Fruit fly (Drosophila melanogaster) whole organism, embryonic: ENCODE measurements around the gene PIG-T.

ENCODE experiments used
- Atf3 ChIP-seq: fragments of 200-800 bp; sonication (Bioruptor generic); optimal IDR thresholded peaks from 3 replicates; lab custom pipeline; 2016; ENCODE audit warnings: missing biosample characterization, missing genetic modification characterization
- CG10209 ChIP-seq: fragments of 200-800 bp; sonication (Bioruptor generic); optimal IDR thresholded peaks from 3 replicates; lab custom pipeline; 2017; ENCODE audit warnings: missing biosample characterization, mild to moderate bottlenecking, missing genetic modification characterization, missing genetic modification reagents
- CG10543 ChIP-seq: fragments of 200-800 bp; sonication (Bioruptor generic); optimal IDR thresholded peaks from 3 replicates; lab custom pipeline; 2017; ENCODE audit warnings: missing biosample characterization, mild to moderate bottlenecking, missing genetic modification characterization, moderate library complexity
- CG13296 ChIP-seq: fragments of 200-800 bp; sonication (Bioruptor generic); optimal IDR thresholded peaks from 3 replicates; lab custom pipeline; 2018; ENCODE audit warnings: missing biosample characterization, mild to moderate bottlenecking, missing genetic modification characterization
- CG15073 ChIP-seq: fragments of 200-800 bp; sonication (Bioruptor generic); optimal IDR thresholded peaks from 2 replicates; lab custom pipeline; 2016; ENCODE audit warnings: missing biosample characterization, missing genetic modification characterization
- CG15696 ChIP-seq: fragments of 200-800 bp; sonication (Bioruptor generic); optimal IDR thresholded peaks from 2 replicates; lab custom pipeline; 2019; ENCODE audit warnings: missing biosample characterization, mild to moderate bottlenecking, missing genetic modification characterization, moderate library complexity
- CG16813 ChIP-seq: fragments of 200-800 bp; sonication (Bioruptor generic); IDR thresholded peaks from 3 replicates; pipeline ENCODE4 v1.3.6; 2022; ENCODE audit warnings: missing biosample characterization, missing genetic modification characterization; ENCODE audit not compliant: partially characterized antibody
- CG17568 ChIP-seq: fragments of 200-800 bp; sonication (Bioruptor generic); optimal IDR thresholded peaks from 2 replicates; lab custom pipeline; 2018; ENCODE audit warnings: missing biosample characterization, mild to moderate bottlenecking, missing genetic modification characterization, moderate library complexity
- CG33213 ChIP-seq: fragments of 200-800 bp; sonication (Bioruptor generic); optimal IDR thresholded peaks from 3 replicates; lab custom pipeline; 2016; ENCODE audit warnings: missing biosample characterization, missing genetic modification characterization
- CG34224 ChIP-seq: fragments of 200-800 bp; sonication (Bioruptor generic); IDR thresholded peaks from 3 replicates; pipeline ENCODE4 v1.3.6; 2022; ENCODE audit warnings: missing biosample characterization, missing genetic modification characterization; ENCODE audit not compliant: partially characterized antibody
- CG3847 ChIP-seq: fragments of 200-800 bp; sonication (Bioruptor generic); IDR thresholded peaks from 2 replicates; pipeline ENCODE4 v1.3.6; 2022; ENCODE audit warnings: missing biosample characterization, missing genetic modification characterization
- CG43689 ChIP-seq: fragments of 200-800 bp; sonication (Bioruptor generic); IDR thresholded peaks from 2 replicates; pipeline ENCODE4 v1.3.6; 2022; ENCODE audit warnings: missing biosample characterization, missing genetic modification characterization
- CG4617 ChIP-seq: fragments of 200-800 bp; sonication (Bioruptor generic); optimal IDR thresholded peaks from 3 replicates; lab custom pipeline; 2016; ENCODE audit warnings: missing biosample characterization, missing genetic modification characterization, borderline replicate concordance
- CG7963 ChIP-seq: fragments of 200-800 bp; sonication (Bioruptor generic); IDR thresholded peaks from 3 replicates; pipeline ENCODE4 v1.3.6; 2022; ENCODE audit warnings: missing biosample characterization, missing genetic modification characterization; ENCODE audit not compliant: partially characterized antibody
- CG8290 ChIP-seq, 3 experiments: fragments of 200-800 bp; sonication (Bioruptor generic); optimal IDR thresholded peaks; 2 replicates each; lab custom pipeline; 2016 to 2019; ENCODE audit warnings: missing biosample characterization in 3 of 3, missing genetic modification characterization in 3 of 3, mild to moderate bottlenecking in 2 of 3, moderate library complexity in 1 of 3
- CG9437 ChIP-seq: fragments of 200-800 bp; sonication (Bioruptor generic); optimal IDR thresholded peaks from 2 replicates; lab custom pipeline; 2018; ENCODE audit warnings: missing biosample characterization, mild to moderate bottlenecking, missing genetic modification characterization
- CrebB ChIP-seq: fragments of 200-800 bp; sonication (Bioruptor generic); optimal IDR thresholded peaks from 3 replicates; lab custom pipeline; 2018; ENCODE audit warnings: missing biosample characterization, mild to moderate bottlenecking, missing genetic modification characterization
- Dll ChIP-seq: fragments of 200-800 bp; sonication (Bioruptor generic); IDR thresholded peaks from 4 replicates; pipeline ENCODE4 v1.3.6; 2022; ENCODE audit warnings: missing biosample characterization, missing genetic modification characterization; ENCODE audit not compliant: partially characterized antibody
- Doc2 ChIP-seq: fragments of 200-800 bp; sonication (Bioruptor generic); IDR thresholded peaks from 2 replicates; pipeline ENCODE4 v1.3.6; 2022; ENCODE audit warnings: missing biosample characterization, missing genetic modification characterization
- Ets65A ChIP-seq: fragments of 200-800 bp; sonication (Bioruptor generic); peaks from one replicate; lab custom pipeline; 2016; ENCODE audit warnings: missing biosample characterization, missing genetic modification characterization
- Hmx ChIP-seq: fragments of 200-800 bp; sonication (Bioruptor generic); optimal IDR thresholded peaks from 2 replicates; lab custom pipeline; 2016; ENCODE audit warnings: missing biosample characterization, missing genetic modification characterization
- Kr ChIP-seq: fragments of 200-800 bp; sonication (Bioruptor generic); optimal IDR thresholded peaks from 2 replicates; lab custom pipeline; 2017; ENCODE audit warnings: missing biosample characterization, mild to moderate bottlenecking, missing genetic modification characterization
- Lim3 ChIP-seq: fragments of 200-800 bp; sonication (Bioruptor generic); IDR thresholded peaks from 2 replicates; pipeline ENCODE4 v1.3.6; 2022; ENCODE audit warnings: missing biosample characterization, missing genetic modification characterization
- NK7.1 ChIP-seq: fragments of 200-800 bp; sonication (Bioruptor generic); optimal IDR thresholded peaks from 3 replicates; lab custom pipeline; 2016; ENCODE audit warnings: missing biosample characterization, missing genetic modification characterization
- Opbp ChIP-seq: fragments of 200-800 bp; sonication (Bioruptor generic); IDR thresholded peaks from 3 replicates; pipeline ENCODE4 v1.3.6; 2022; ENCODE audit warnings: missing biosample characterization, missing genetic modification characterization; ENCODE audit not compliant: partially characterized antibody
- Side ChIP-seq: fragments of 200-800 bp; sonication (Bioruptor generic); optimal IDR thresholded peaks from 2 replicates; lab custom pipeline; 2016; ENCODE audit warnings: missing biosample characterization, missing genetic modification characterization
- Taf1 ChIP-seq: fragments of 200-800 bp; sonication (Bioruptor generic); IDR thresholded peaks from 2 replicates; pipeline ENCODE4 v1.3.6; 2022; ENCODE audit warnings: missing biosample characterization, missing genetic modification characterization
- ac ChIP-seq: fragments of 200-800 bp; sonication (Bioruptor generic); optimal IDR thresholded peaks from 3 replicates; lab custom pipeline; 2017; ENCODE audit warnings: missing biosample characterization, mild to moderate bottlenecking, missing genetic modification characterization
- amos ChIP-seq: fragments of 200-800 bp; sonication (Bioruptor generic); IDR thresholded peaks from 2 replicates; pipeline ENCODE4 v1.3.6; 2022; ENCODE audit warnings: missing biosample characterization, missing genetic modification characterization; ENCODE audit not compliant: partially characterized antibody
- bbx ChIP-seq: fragments of 200-800 bp; sonication (Bioruptor generic); IDR thresholded peaks from 2 replicates; pipeline ENCODE4 v1.3.6; 2022; ENCODE audit warnings: missing biosample characterization, missing genetic modification characterization; ENCODE audit not compliant: partially characterized antibody
- cas ChIP-seq: fragments of 200-800 bp; sonication (Bioruptor generic); IDR thresholded peaks from 2 replicates; pipeline ENCODE4 v1.3.6; 2022; ENCODE audit warnings: missing biosample characterization, missing genetic modification characterization
- chinmo ChIP-seq: fragments of 200-800 bp; sonication (Bioruptor generic); IDR thresholded peaks from 4 replicates; pipeline ENCODE4 v1.3.6; 2022; ENCODE audit warnings: missing biosample characterization, missing genetic modification characterization; ENCODE audit not compliant: partially characterized antibody
- chm ChIP-seq: fragments of 200-800 bp; sonication (Bioruptor generic); IDR thresholded peaks from 2 replicates; pipeline ENCODE4 v1.3.6; 2022; ENCODE audit warnings: missing biosample characterization, missing genetic modification characterization
- ci ChIP-seq: fragments of 200-800 bp; sonication (Bioruptor generic); IDR thresholded peaks from 3 replicates; pipeline ENCODE4 v1.3.6; 2022; ENCODE audit warnings: missing biosample characterization, missing genetic modification characterization
- corto ChIP-seq: fragments of 200-800 bp; sonication (Bioruptor generic); optimal IDR thresholded peaks from 2 replicates; lab custom pipeline; 2016; ENCODE audit warnings: missing biosample characterization, mild to moderate bottlenecking, missing genetic modification characterization, moderate library complexity
- da ChIP-seq: fragments of 200-800 bp; sonication (Bioruptor generic); optimal IDR thresholded peaks from 2 replicates; lab custom pipeline; 2016; ENCODE audit warnings: missing biosample characterization, missing genetic modification characterization
- dimm ChIP-seq: fragments of 200-800 bp; sonication (Bioruptor generic); IDR thresholded peaks from 2 replicates; pipeline ENCODE4 v1.3.6; 2022; ENCODE audit warnings: missing biosample characterization, missing genetic modification characterization
- emc ChIP-seq: fragments of 200-800 bp; sonication (Bioruptor generic); optimal IDR thresholded peaks from 2 replicates; lab custom pipeline; 2016; ENCODE audit warnings: missing biosample characterization, missing genetic modification characterization
- esg ChIP-seq: fragments of 200-800 bp; sonication (Bioruptor generic); conservative IDR thresholded peaks from 2 replicates; pipeline ENCODE4 v1.3.6; 2022; ENCODE audit warnings: missing biosample characterization, missing genetic modification characterization
- gsb-n ChIP-seq: fragments of 200-800 bp; sonication (Bioruptor generic); optimal IDR thresholded peaks from 3 replicates; lab custom pipeline; 2018; ENCODE audit warnings: missing biosample characterization, mild to moderate bottlenecking, missing genetic modification characterization
- hbn ChIP-seq: fragments of 200-800 bp; sonication (Bioruptor generic); IDR thresholded peaks from 2 replicates; pipeline ENCODE4 v1.3.6; 2022; ENCODE audit warnings: missing biosample characterization, missing genetic modification characterization; ENCODE audit not compliant: partially characterized antibody
- hkb ChIP-seq, 2 experiments: fragments of 200-800 bp in 1 of 2; fragments of >200 bp in 1 of 2; sonication (Bioruptor generic) in 1 of 2; IDR thresholded peaks in 1 of 2; optimal IDR thresholded peaks in 1 of 2; 2 replicates each; pipeline versions ENCODE4 v1.3.6 to Lab custom; 2017 to 2022; ENCODE audit warnings: missing biosample characterization in 1 of 2, missing genetic modification characterization in 1 of 2
- ken ChIP-seq: fragments of 200-800 bp; sonication (Bioruptor generic); IDR thresholded peaks from 3 replicates; pipeline ENCODE4 v1.3.6; 2022; ENCODE audit warnings: missing biosample characterization, missing genetic modification characterization
- knrl ChIP-seq: fragments of 200-800 bp; sonication (Bioruptor generic); IDR thresholded peaks from 3 replicates; pipeline ENCODE4 v1.3.6; 2022; ENCODE audit warnings: missing biosample characterization, missing genetic modification characterization; ENCODE audit not compliant: partially characterized antibody
- maf-S ChIP-seq: fragments of 200-800 bp; sonication (Bioruptor generic); optimal IDR thresholded peaks from 2 replicates; lab custom pipeline; 2016; ENCODE audit warnings: missing biosample characterization, missing genetic modification characterization
- onecut ChIP-seq: fragments of 200-800 bp; sonication (Bioruptor generic); IDR thresholded peaks from 2 replicates; pipeline ENCODE4 v1.3.6; 2022; ENCODE audit warnings: missing biosample characterization, missing genetic modification characterization
- sens ChIP-seq: fragments of 200-800 bp; sonication (Bioruptor generic); peaks from one replicate; lab custom pipeline; 2016; ENCODE audit warnings: missing biosample characterization, missing genetic modification characterization
- slou ChIP-seq: fragments of 200-800 bp; sonication (Bioruptor generic); optimal IDR thresholded peaks from 3 replicates; lab custom pipeline; 2016; ENCODE audit warnings: missing biosample characterization, missing genetic modification characterization
- tx ChIP-seq: fragments of 200-800 bp; sonication (Bioruptor generic); optimal IDR thresholded peaks from 2 replicates; lab custom pipeline; 2016; ENCODE audit warnings: missing biosample characterization, missing genetic modification characterization
- usp ChIP-seq: fragments of >200 bp; optimal IDR thresholded peaks from 2 replicates; lab custom pipeline; 2017; ENCODE audit warnings: missing biosample characterization, missing genetic modification characterization
- vvl ChIP-seq: fragments of 200-800 bp; sonication (Bioruptor generic); IDR thresholded peaks from 2 replicates; pipeline ENCODE4 v1.3.6; 2022; ENCODE audit warnings: missing biosample characterization, missing genetic modification characterization

Gene PIG-T

DNA sequence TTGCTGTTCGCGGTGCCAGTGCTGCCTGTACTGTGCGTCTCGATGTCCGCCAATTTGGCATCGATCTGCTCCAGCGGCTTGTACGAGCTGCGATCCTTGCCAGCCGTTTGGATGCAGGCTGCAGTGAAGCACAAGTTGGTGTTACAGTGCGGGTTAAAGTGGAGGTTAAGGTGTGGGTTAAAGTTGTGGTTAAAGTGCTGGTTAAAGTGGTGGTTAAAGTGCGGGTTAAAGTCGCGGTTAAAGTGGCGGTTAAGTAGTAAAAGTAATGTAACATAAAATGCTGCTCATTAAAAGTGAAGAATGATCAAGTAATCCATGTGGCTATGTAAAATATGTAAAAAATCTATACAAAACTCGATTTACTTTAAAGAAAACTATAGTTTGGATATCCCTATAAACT is 45.1 kb upstream of the PIG-T start (continued):
- TF ChIP-seq CG8290 (GFP tag; optimal IDR thresholded peaks at IDR 0.05; lab: Kevin White, UChicago) (no peak), CG8290 (tag; optimal IDR thresholded peaks at IDR 0.05; lab: Kevin White, UChicago) (no peak), CG34224 (GFP tag; lab: Robert Waterston, UW) (peak; percentile 100), CG15073 (GFP tag; lab: Kevin White, UChicago) (no peak), CG16813 (GFP tag; lab: Robert Waterston, UW) (peak; percentile 99), dimm (GFP tag; lab: Robert Waterston, UW) (no peak), hbn (peak; percentile 92), ci (GFP tag; lab: Robert Waterston, UW) (no peak), Side (GFP tag; lab: Kevin White, UChicago) (no peak), gsb-n (tag; lab: Kevin White, UChicago) (no peak), vvl (GFP tag; lab: Robert Waterston, UW) (no peak), da (no peak), maf-S (no peak), emc (GFP tag; lab: Kevin White, UChicago) (no peak), Lim3 (GFP tag; lab: Robert Waterston, UW) (no peak), CG33213 (no peak), ken (GFP tag; lab: Robert Waterston, UW) (no peak), esg (GFP tag; lab: Robert Waterston, UW) (no peak), CG13296 (GFP tag; lab: Kevin White, UChicago) (no peak), Taf1 (GFP tag; lab: Robert Waterston, UW) (no peak), Dll (GFP tag; lab: Robert Waterston, UW) (peak; percentile 92), CG10543 (GFP tag; lab: Kevin White, UChicago) (no peak), CG15696 (no peak), CG10209 (no peak), Atf3 (GFP tag; lab: Kevin White, UChicago) (no peak), chinmo (GFP tag; lab: Robert Waterston, UW) (peak; percentile 100), ac (GFP tag; lab: Kevin White, UChicago) (no peak), CG4617 (GFP tag; lab: Kevin White, UChicago) (no peak), bbx (peak; percentile 61; the same call in 1 of the 2 replicates), CG7963 (GFP tag; lab: Robert Waterston, UW) (peak; percentile 100), Hmx (no peak), tx (GFP tag; lab: Kevin White, UChicago) (no peak), Kr (no peak), CG3847 (no peak), chm (GFP tag; lab: Robert Waterston, UW) (no peak), slou (GFP tag; lab: Kevin White, UChicago) (no peak), sens (GFP tag; lab: Kevin White, UChicago) (no peak), corto (GFP tag; lab: Kevin White, UChicago) (no peak), Opbp (GFP tag; lab: Robert Waterston, UW) (peak; percentile 99; the same call in 2 of the 3 replicates), Doc2 (GFP tag; lab: Robert Waterston, UW) (no peak), NK7.1 (no peak), Ets65A (GFP tag; lab: Kevin White, UChicago) (no peak), CG17568 (GFP tag; lab: Kevin White, UChicago) (no peak), CG9437 (GFP tag; lab: Kevin White, UChicago) (no peak), onecut (no peak), CrebB (tag; lab: Kevin White, UChicago) (no peak), amos (peak; percentile 81), usp (GFP tag; lab: Kevin White, UChicago) (no peak), hkb (optimal IDR thresholded peaks at IDR 0.05; lab: Kevin White, UChicago) (no peak), hkb (GFP tag; IDR thresholded peaks at IDR 0.05; lab: Robert Waterston, UW) (no peak), CG43689 (GFP tag; lab: Robert Waterston, UW) (no peak), knrl (GFP tag; lab: Robert Waterston, UW) (peak; percentile 48; the same call in 2 of the 3 replicates), cas (GFP tag; lab: Robert Waterston, UW) (no peak)
